Fruit fly (Drosophila melanogaster) whole organism, prepupa: ENCODE measurements around the gene sinu.

Experiments used
- Blimp-1 ChIP-seq: fragments of 200-800 bp; sonication (Bioruptor generic); optimal IDR thresholded peaks from 3 replicates; lab custom pipeline; 2017; ENCODE audit warnings: missing biosample characterization, missing genetic modification characterization, mild to moderate bottlenecking, moderate library complexity, missing genetic modification reagents
- CG10631 ChIP-seq: fragments of 200-800 bp; sonication (Bioruptor generic); optimal IDR thresholded peaks from 2 replicates; lab custom pipeline; 2016; ENCODE audit warnings: missing biosample characterization, missing genetic modification characterization
- CG10669 ChIP-seq: fragments of 200-800 bp; sonication (Bioruptor generic); optimal IDR thresholded peaks from 3 replicates; lab custom pipeline; 2018; ENCODE audit warnings: missing biosample characterization, mild to moderate bottlenecking, missing genetic modification characterization, moderate library complexity
- CG11762 ChIP-seq: fragments of 200-800 bp; sonication (Bioruptor generic); optimal IDR thresholded peaks from 3 replicates; lab custom pipeline; 2016; ENCODE audit warnings: missing biosample characterization, missing genetic modification characterization; ENCODE audit not compliant: insufficient read depth
- CG11902 ChIP-seq: fragments of 200-800 bp; sonication (Bioruptor generic); optimal IDR thresholded peaks from 3 replicates; lab custom pipeline; 2016; ENCODE audit warnings: missing biosample characterization, missing genetic modification characterization
- CG15336 ChIP-seq: fragments of 200-800 bp; sonication (Bioruptor generic); IDR thresholded peaks from 2 replicates; pipeline ENCODE4 v1.3.6; 2022; ENCODE audit warnings: missing biosample characterization, missing genetic modification characterization
- CG16779 ChIP-seq: fragments of 200-800 bp; sonication (Bioruptor generic); optimal IDR thresholded peaks from 3 replicates; lab custom pipeline; 2017; ENCODE audit warnings: missing biosample characterization, mild to moderate bottlenecking, missing genetic modification characterization
- CG32006 ChIP-seq: fragments of 200-800 bp; sonication (Bioruptor generic); optimal IDR thresholded peaks from 3 replicates; lab custom pipeline; 2017; ENCODE audit warnings: missing biosample characterization, mild to moderate bottlenecking, missing genetic modification characterization
- CG34406 ChIP-seq: fragments of 200-800 bp; sonication (Bioruptor generic); optimal IDR thresholded peaks from 3 replicates; lab custom pipeline; 2016; ENCODE audit warnings: missing biosample characterization, missing genetic modification characterization
- CG4318 ChIP-seq: fragments of 200-800 bp; sonication (Bioruptor generic); optimal IDR thresholded peaks from 3 replicates; lab custom pipeline; 2017; ENCODE audit warnings: missing biosample characterization, mild to moderate bottlenecking, missing genetic modification characterization
- CG6276 ChIP-seq: fragments of 200-800 bp; sonication (Bioruptor generic); optimal IDR thresholded peaks from 2 replicates; lab custom pipeline; 2017; ENCODE audit warnings: missing biosample characterization, mild to moderate bottlenecking, missing genetic modification characterization
- CG6808 ChIP-seq: fragments of 200-800 bp; sonication (Bioruptor generic); optimal IDR thresholded peaks from 3 replicates; lab custom pipeline; 2017; ENCODE audit warnings: missing biosample characterization, missing genetic modification characterization, mild to moderate bottlenecking, moderate library complexity, missing genetic modification reagents
- CG7368 ChIP-seq: fragments of 200-800 bp; sonication (Bioruptor generic); optimal IDR thresholded peaks from 3 replicates; lab custom pipeline; 2016; ENCODE audit warnings: missing biosample characterization, missing genetic modification characterization
- CG8119 ChIP-seq: fragments of 200-800 bp; sonication (Bioruptor generic); IDR thresholded peaks from 3 replicates; pipeline ENCODE4 v1.3.6; 2022; ENCODE audit warnings: missing biosample characterization, missing genetic modification characterization
- CG8632 ChIP-seq: fragments of 200-800 bp; sonication (Bioruptor generic); optimal IDR thresholded peaks from 3 replicates; lab custom pipeline; 2016; ENCODE audit warnings: missing biosample characterization, missing genetic modification characterization
- CG9139 ChIP-seq: fragments of 200-800 bp; sonication (Bioruptor generic); optimal IDR thresholded peaks from 3 replicates; lab custom pipeline; 2017; ENCODE audit warnings: missing biosample characterization, mild to moderate bottlenecking, missing genetic modification characterization
- Eip75B ChIP-seq: fragments of 200-800 bp; sonication (Bioruptor generic); optimal IDR thresholded peaks from 3 replicates; lab custom pipeline; 2016; ENCODE audit warnings: missing biosample characterization, missing genetic modification characterization
- Eip78C ChIP-seq: fragments of 200-800 bp; sonication (Bioruptor generic); peaks from one replicate; lab custom pipeline; 2016; ENCODE audit warnings: missing biosample characterization, missing genetic modification characterization
- Eip93F ChIP-seq: fragments of 200-800 bp; sonication (Bioruptor generic); optimal IDR thresholded peaks from 2 replicates; lab custom pipeline; 2016; ENCODE audit warnings: missing biosample characterization, mild to moderate bottlenecking, missing genetic modification characterization
- Ets96B ChIP-seq: fragments of 200-800 bp; optimal IDR thresholded peaks from 2 replicates; lab custom pipeline; 2019; ENCODE audit warnings: missing biosample characterization, mild to moderate bottlenecking, missing genetic modification characterization, moderate library complexity
- Gug ChIP-seq: fragments of 200-800 bp; sonication (Bioruptor generic); IDR thresholded peaks from 2 replicates; pipeline ENCODE4 v1.3.6; 2022; ENCODE audit warnings: missing biosample characterization, missing genetic modification characterization
- Hr38 ChIP-seq: sonication (Bioruptor generic); optimal IDR thresholded peaks from 2 replicates; lab custom pipeline; 2016; ENCODE audit warnings: missing biosample characterization, missing genetic modification characterization
- Hr39 ChIP-seq: fragments of 200-800 bp; sonication (Bioruptor generic); optimal IDR thresholded peaks from 2 replicates; lab custom pipeline; 2016; ENCODE audit warnings: missing biosample characterization, missing genetic modification characterization
- Hr4 ChIP-seq: fragments of 200-800 bp; sonication (Bioruptor generic); optimal IDR thresholded peaks from 3 replicates; lab custom pipeline; 2016; ENCODE audit warnings: missing biosample characterization, missing genetic modification characterization
- Lpt ChIP-seq: fragments of 200-800 bp; sonication (Bioruptor generic); optimal IDR thresholded peaks from 3 replicates; lab custom pipeline; 2016; ENCODE audit warnings: missing biosample characterization, missing genetic modification characterization
- OdsH ChIP-seq: fragments of 200-800 bp; sonication (Bioruptor generic); optimal IDR thresholded peaks from 3 replicates; lab custom pipeline; 2016; ENCODE audit warnings: missing biosample characterization, missing genetic modification characterization
- Smox ChIP-seq: fragments of 200-800 bp; sonication (Bioruptor generic); optimal IDR thresholded peaks from 3 replicates; lab custom pipeline; 2016; ENCODE audit warnings: missing biosample characterization, missing genetic modification characterization
- Sox102F ChIP-seq: fragments of 200-800 bp; sonication (Bioruptor generic); optimal IDR thresholded peaks from 2 replicates; lab custom pipeline; 2016; ENCODE audit warnings: missing biosample characterization, mild to moderate bottlenecking, missing genetic modification characterization
- achi ChIP-seq: fragments of 200-800 bp; sonication (Bioruptor generic); optimal IDR thresholded peaks from 3 replicates; lab custom pipeline; 2016; ENCODE audit warnings: missing biosample characterization, missing genetic modification characterization
- acj6 ChIP-seq: fragments of 200-800 bp; sonication (Bioruptor generic); optimal IDR thresholded peaks from 3 replicates; lab custom pipeline; 2016; ENCODE audit warnings: missing biosample characterization, missing genetic modification characterization
- dac ChIP-seq: fragments of 200-800 bp; sonication (Bioruptor generic); optimal IDR thresholded peaks from 2 replicates; lab custom pipeline; 2017; ENCODE audit warnings: missing biosample characterization, mild to moderate bottlenecking, missing genetic modification characterization
- dsx ChIP-seq: fragments of 200-800 bp; optimal IDR thresholded peaks from 3 replicates; lab custom pipeline; 2019; ENCODE audit warnings: missing biosample characterization, mild to moderate bottlenecking, missing genetic modification characterization, moderate library complexity; ENCODE audit not compliant: poor library complexity, severe bottlenecking
- eg ChIP-seq: fragments of 200-800 bp; sonication (Bioruptor generic); IDR thresholded peaks from 3 replicates; pipeline ENCODE4 v1.3.6; 2022; ENCODE audit warnings: missing biosample characterization, missing genetic modification characterization
- esn ChIP-seq: fragments of 200-800 bp; sonication (Bioruptor generic); optimal IDR thresholded peaks from 2 replicates; lab custom pipeline; 2016; ENCODE audit warnings: missing biosample characterization, mild to moderate bottlenecking, missing genetic modification characterization, moderate library complexity
- fd85E ChIP-seq: fragments of 200-800 bp; sonication (Bioruptor generic); optimal IDR thresholded peaks from 3 replicates; lab custom pipeline; 2016; ENCODE audit warnings: missing biosample characterization, missing genetic modification characterization
- fkh ChIP-seq: fragments of 200-800 bp; sonication (Bioruptor generic); optimal IDR thresholded peaks from 3 replicates; lab custom pipeline; 2017; ENCODE audit warnings: missing biosample characterization, mild to moderate bottlenecking, missing genetic modification characterization, moderate library complexity
- lz ChIP-seq: fragments of 200-800 bp; sonication (Bioruptor generic); optimal IDR thresholded peaks from 3 replicates; lab custom pipeline; 2016; ENCODE audit warnings: missing biosample characterization, missing genetic modification characterization
- net ChIP-seq: fragments of 200-800 bp; sonication (Bioruptor generic); optimal IDR thresholded peaks from 3 replicates; lab custom pipeline; 2016; ENCODE audit warnings: missing biosample characterization, missing genetic modification characterization
- spab ChIP-seq: fragments of 200-800 bp; sonication (Bioruptor generic); optimal IDR thresholded peaks from 2 replicates; lab custom pipeline; 2017; ENCODE audit warnings: missing biosample characterization, mild to moderate bottlenecking, missing genetic modification characterization, missing genetic modification reagents
- ss ChIP-seq, 2 experiments: fragments of 200-800 bp; sonication (Bioruptor generic); optimal IDR thresholded peaks; 2 replicates in 1 of 2; 3 replicates in 1 of 2; lab custom pipeline; 2017 to 2018; ENCODE audit warnings: mild to moderate bottlenecking in 2 of 2, missing biosample characterization in 2 of 2, missing genetic modification characterization in 2 of 2, moderate library complexity in 1 of 2
- svp ChIP-seq: fragments of 200-800 bp; sonication (Bioruptor generic); peaks from one replicate; lab custom pipeline; 2016; ENCODE audit warnings: missing biosample characterization, missing genetic modification characterization
- topi ChIP-seq: fragments of 200-800 bp; sonication (Bioruptor generic); optimal IDR thresholded peaks from 3 replicates; lab custom pipeline; 2016; ENCODE audit warnings: missing biosample characterization, missing genetic modification characterization

sinu gene

DNA sequence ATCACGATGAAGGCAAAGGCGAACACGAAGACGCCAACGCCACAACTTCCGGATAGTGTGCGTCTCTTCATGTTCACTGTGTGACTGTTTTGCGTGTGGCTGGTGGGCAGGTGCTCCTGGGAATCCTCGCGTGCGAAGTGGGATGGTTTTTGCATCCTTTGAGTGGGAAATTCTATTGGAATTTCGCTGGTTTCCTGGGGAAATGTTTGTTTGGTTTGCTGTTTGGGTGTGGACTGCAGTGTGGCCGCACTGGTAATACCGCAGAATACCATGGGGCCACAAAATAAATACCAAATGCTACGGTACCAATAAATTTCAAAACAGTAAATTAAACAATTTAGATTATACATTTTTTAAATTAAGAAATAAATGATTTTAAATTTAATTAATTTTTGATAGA, at the start of gene sinu:
TSS of gene sinu (minus strand) at position 258 of the 400 bp plus-strand sequence.
- TF ChIP-seq Smox, result no peak
- TF ChIP-seq fkh, result peak; percentile 37

DNA sequence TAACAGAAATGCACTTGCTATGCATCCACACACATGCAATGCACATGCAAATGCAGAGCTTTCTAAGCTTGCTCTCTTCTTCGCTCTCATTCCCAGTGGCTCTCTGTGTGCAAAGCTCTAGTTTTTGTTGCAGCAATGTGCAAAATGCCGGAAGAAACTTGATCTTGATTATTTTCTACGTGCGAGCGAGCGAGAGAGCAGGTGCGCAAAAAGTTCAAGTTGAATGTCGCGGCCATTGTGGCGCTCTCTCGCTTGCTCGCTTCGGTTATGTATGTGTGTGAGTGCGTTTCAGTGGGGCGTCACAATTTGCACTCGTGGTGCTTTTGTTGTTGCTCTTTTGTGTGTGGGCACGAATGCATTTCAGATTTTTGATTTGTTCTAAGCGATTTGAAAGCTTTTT, 49.2 kb upstream of the sinu start:
- peak; percentile 38 for TF ChIP-seq Eip78C (GFP tag; lab: Kevin White, UChicago)
- TF ChIP-seq Blimp-1 (GFP tag; lab: Kevin White, UChicago), result peak; percentile 62
- TF ChIP-seq CG15336 (GFP tag; lab: Robert Waterston, UW), result peak; percentile 44; the same call in 1 of the 2 replicates
- 0 out of 3 replicates have a peak, but pooled peaks have one; percentile 34 for TF ChIP-seq CG8119 (GFP tag; lab: Robert Waterston, UW)
- TF ChIP-seq dsx, result peak; percentile 61
- no peak for TF ChIP-seq esn (GFP tag; lab: Kevin White, UChicago)
- TF ChIP-seq eg (GFP tag; lab: Robert Waterston, UW), result 0 out of 3 replicates have a peak, but pooled peaks have one; percentile 47
- no peak for TF ChIP-seq OdsH (GFP tag; lab: Kevin White, UChicago)
- no peak for TF ChIP-seq lz (GFP tag; lab: Kevin White, UChicago)
- peak; percentile 13 for TF ChIP-seq Lpt (GFP tag; lab: Kevin White, UChicago)
- TF ChIP-seq Eip75B (GFP tag; lab: Kevin White, UChicago), result peak; percentile 15
- TF ChIP-seq, all 60 proteins: peak for 8

DNA sequence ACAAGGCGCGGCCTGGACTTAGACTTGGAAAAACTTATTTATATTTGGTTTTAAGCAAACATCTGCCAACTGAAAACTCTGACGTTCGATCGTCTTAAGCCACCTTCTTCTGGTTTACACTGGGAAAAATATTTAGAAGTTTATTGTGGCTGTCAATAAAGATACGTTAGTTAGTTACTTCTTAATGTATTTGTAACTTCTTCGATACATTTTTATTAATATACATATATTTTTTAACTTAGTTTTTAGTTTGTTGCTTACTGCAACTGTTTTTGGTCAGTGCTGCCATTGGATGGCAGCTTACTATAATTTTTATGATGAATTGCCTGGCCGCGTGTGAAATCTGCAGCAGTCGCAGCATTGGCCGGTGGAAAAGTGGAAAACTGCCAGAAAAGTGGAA, 48.1 kb upstream of the sinu start:
- TF ChIP-seq CG34406 (GFP tag; lab: Kevin White, UChicago), result no peak
- peak; percentile 81 for TF ChIP-seq CG15336 (GFP tag; lab: Robert Waterston, UW)
- TF ChIP-seq Eip93F (GFP tag; lab: Kevin White, UChicago), result no peak
- TF ChIP-seq Hr4 (GFP tag; lab: Kevin White, UChicago), result peak; percentile 52
- peak; percentile 52 for TF ChIP-seq Eip78C (GFP tag; lab: Kevin White, UChicago)
- no peak for TF ChIP-seq spab (GFP tag; lab: Kevin White, UChicago)
- TF ChIP-seq Hr38, result no peak
- TF ChIP-seq Smox, result no peak
- peak; percentile 2 for TF ChIP-seq topi (GFP tag; lab: Kevin White, UChicago)
- TF ChIP-seq CG7368 (GFP tag; lab: Kevin White, UChicago), result no peak
- no peak for TF ChIP-seq esn (GFP tag; lab: Kevin White, UChicago)
- no peak for TF ChIP-seq fd85E (GFP tag; lab: Kevin White, UChicago)
- TF ChIP-seq CG4318 (GFP tag; lab: Kevin White, UChicago), result peak; percentile 70
- no peak for TF ChIP-seq Hr39 (GFP tag; lab: Kevin White, UChicago)
- 0 out of 2 replicates have a peak, but pooled peaks have one; percentile 14 for TF ChIP-seq Gug (GFP tag; lab: Robert Waterston, UW)
- TF ChIP-seq ss (GFP tag; optimal IDR thresholded peaks at IDR 0.05; lab: Kevin White, UChicago), result no peak
- TF ChIP-seq CG32006, result peak; percentile 90
- no peak for TF ChIP-seq CG6276 (GFP tag; lab: Kevin White, UChicago)
- no peak for TF ChIP-seq CG10669 (GFP tag; lab: Kevin White, UChicago)
- TF ChIP-seq CG6808 (GFP tag; lab: Kevin White, UChicago), result no peak
- TF ChIP-seq eg (GFP tag; lab: Robert Waterston, UW), result no peak; the same call in 1 of the 3 replicates
- TF ChIP-seq Ets96B (tag; lab: Kevin White, UChicago), result no peak
- TF ChIP-seq svp (GFP tag; lab: Kevin White, UChicago), result no peak
- no peak for TF ChIP-seq CG9139 (GFP tag; lab: Kevin White, UChicago)
- TF ChIP-seq acj6, result no peak
- TF ChIP-seq dac (GFP tag; lab: Kevin White, UChicago), result peak; percentile 38
- no peak for TF ChIP-seq achi
- TF ChIP-seq CG8632 (GFP tag; lab: Kevin White, UChicago), result no peak
- TF ChIP-seq net (GFP tag; lab: Kevin White, UChicago), result no peak
- TF ChIP-seq Eip75B (GFP tag; lab: Kevin White, UChicago), result no peak
- no peak for TF ChIP-seq Sox102F (GFP tag; lab: Kevin White, UChicago)
- TF ChIP-seq CG8119 (GFP tag; lab: Robert Waterston, UW), result no peak; the same call in 1 of the 3 replicates
- peak; percentile 9 for TF ChIP-seq Blimp-1 (GFP tag; lab: Kevin White, UChicago)
- TF ChIP-seq OdsH (GFP tag; lab: Kevin White, UChicago), result peak; percentile 32
- no peak for TF ChIP-seq CG16779 (tag; lab: Kevin White, UChicago)
- TF ChIP-seq CG11762 (GFP tag; lab: Kevin White, UChicago), result no peak
- no peak for TF ChIP-seq CG11902 (GFP tag; lab: Kevin White, UChicago)
- TF ChIP-seq Lpt (GFP tag; lab: Kevin White, UChicago), result peak; percentile 21
- TF ChIP-seq CG10631 (GFP tag; lab: Kevin White, UChicago), result no peak
